Fruit fly (Drosophila melanogaster): ENCODE results near the gene CG31142.

Gene CG31142

DNA sequence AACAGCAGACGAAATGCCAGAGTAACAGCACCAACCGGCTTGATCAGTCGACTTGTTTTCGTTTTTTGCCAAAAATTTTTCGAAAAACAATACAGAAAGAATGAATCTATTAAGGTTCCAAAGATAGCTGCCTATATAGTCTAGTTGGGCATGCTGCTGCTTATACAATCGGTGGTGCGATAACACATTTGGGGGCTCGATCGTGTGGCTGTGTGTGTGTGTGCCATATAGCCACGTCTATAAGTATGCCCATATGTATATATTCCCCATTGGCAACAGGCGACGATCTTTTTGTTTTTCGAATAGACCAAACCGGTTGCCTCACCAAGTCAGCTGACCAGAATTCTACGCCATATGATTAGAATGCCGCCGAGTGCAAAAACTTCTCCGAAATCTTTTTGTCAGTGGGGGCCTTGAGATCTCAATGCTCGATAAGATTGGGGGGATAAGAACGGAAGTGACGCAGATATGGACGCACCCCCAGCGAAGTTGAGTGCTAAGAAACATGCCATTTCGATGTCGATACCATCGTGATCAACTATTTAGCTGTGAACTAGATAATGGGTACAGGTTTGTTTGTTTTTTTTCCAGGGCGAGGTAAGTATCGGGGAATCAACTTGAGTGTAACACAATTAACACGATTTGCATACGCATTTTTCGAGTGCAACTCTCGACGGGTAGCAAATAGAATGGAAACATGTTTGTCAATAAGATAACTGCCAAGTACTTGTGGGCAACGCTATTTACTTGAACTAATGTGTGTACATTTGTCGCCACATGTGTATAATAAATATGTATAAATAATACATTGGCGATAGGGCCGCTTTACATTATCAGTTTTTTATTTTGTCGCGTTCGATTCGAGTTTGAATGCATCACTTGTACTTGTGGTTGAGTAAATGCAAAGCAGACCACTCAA, 11.1 kb downstream of the CG31142 start (continued):
- no peak for TF ChIP-seq croc (GFP tag; conservative IDR thresholded peaks at IDR 0.05)
- TF ChIP-seq danr (GFP tag; IDR thresholded peaks at IDR 0.05) = peak; percentile 76
- TF ChIP-seq CG6765 (GFP tag; optimal IDR thresholded peaks at IDR 0.05) = peak; percentile 76

DNA sequence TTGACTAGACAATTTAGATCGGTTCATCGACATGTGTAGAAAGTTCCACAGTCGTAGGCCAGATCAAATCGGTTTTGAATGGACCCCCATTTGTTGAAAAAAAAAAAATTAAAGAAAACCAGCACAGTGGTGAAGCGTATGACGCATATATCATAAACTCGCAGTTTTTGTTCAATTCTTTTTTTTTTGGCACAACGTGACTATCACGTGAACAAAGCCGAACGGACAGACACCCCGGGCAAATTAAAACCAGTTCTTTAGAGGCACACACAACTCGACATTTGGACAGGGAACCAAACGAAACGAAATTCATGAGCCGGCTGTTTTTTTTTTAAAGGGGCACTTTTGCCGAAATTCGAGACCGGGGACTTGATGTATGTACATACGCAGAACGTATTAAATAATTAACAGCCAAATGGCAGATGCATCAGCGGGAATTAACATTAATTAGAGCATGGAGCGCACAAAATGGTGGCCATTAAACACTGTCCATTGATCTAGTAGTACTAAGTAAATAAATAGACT, 11.9 kb downstream of the CG31142 start:
- TF ChIP-seq CG7372 (GFP tag; IDR thresholded peaks at IDR 0.05) = 0 out of 2 replicates have a peak, but pooled peaks have one; percentile 4
- peak; percentile 51 for TF ChIP-seq Med (GFP tag)
- TF ChIP-seq CG32772 (GFP tag; IDR thresholded peaks at IDR 0.05) = no peak
- TF ChIP-seq cad (GFP tag; optimal IDR thresholded peaks at IDR 0.05) = no peak
- no peak for TF ChIP-seq zfh2 (GFP tag; optimal IDR thresholded peaks at IDR 0.05)
- peak; percentile 58 for TF ChIP-seq CG7987 (GFP tag; optimal IDR thresholded peaks at IDR 0.05)
- no peak for TF ChIP-seq fd102C (GFP tag; optimal IDR thresholded peaks at IDR 0.05)
- TF ChIP-seq Hand (GFP tag; optimal IDR thresholded peaks at IDR 0.05) = no peak
- peak; percentile 95 for TF ChIP-seq cwo (GFP tag; optimal IDR thresholded peaks at IDR 0.05)
- TF ChIP-seq Ets65A (GFP tag) = peak; percentile 45
- no peak for TF ChIP-seq Fer3 (tag; optimal IDR thresholded peaks at IDR 0.05)
- TF ChIP-seq sqz (GFP tag; optimal IDR thresholded peaks at IDR 0.05) = peak; percentile 46
- no peak for TF ChIP-seq CG30431 (GFP tag; optimal IDR thresholded peaks at IDR 0.05)
- TF ChIP-seq Asciz (GFP tag; optimal IDR thresholded peaks at IDR 0.05) = no peak
- TF ChIP-seq vvl (GFP tag; IDR thresholded peaks at IDR 0.05) = peak; percentile 7; the same call in 1 of the 2 replicates
- TF ChIP-seq da (GFP tag; optimal IDR thresholded peaks at IDR 0.05) = no peak
- no peak for TF ChIP-seq sima (GFP tag; optimal IDR thresholded peaks at IDR 0.05)
- TF ChIP-seq sens (GFP tag) = peak; percentile 54
- TF ChIP-seq Stat92E (GFP tag; optimal IDR thresholded peaks at IDR 0.05) = no peak
- TF ChIP-seq Gug (GFP tag; IDR thresholded peaks at IDR 0.05) = no peak
- TF ChIP-seq CG10431 (GFP tag; optimal IDR thresholded peaks at IDR 0.05) = no peak

DNA sequence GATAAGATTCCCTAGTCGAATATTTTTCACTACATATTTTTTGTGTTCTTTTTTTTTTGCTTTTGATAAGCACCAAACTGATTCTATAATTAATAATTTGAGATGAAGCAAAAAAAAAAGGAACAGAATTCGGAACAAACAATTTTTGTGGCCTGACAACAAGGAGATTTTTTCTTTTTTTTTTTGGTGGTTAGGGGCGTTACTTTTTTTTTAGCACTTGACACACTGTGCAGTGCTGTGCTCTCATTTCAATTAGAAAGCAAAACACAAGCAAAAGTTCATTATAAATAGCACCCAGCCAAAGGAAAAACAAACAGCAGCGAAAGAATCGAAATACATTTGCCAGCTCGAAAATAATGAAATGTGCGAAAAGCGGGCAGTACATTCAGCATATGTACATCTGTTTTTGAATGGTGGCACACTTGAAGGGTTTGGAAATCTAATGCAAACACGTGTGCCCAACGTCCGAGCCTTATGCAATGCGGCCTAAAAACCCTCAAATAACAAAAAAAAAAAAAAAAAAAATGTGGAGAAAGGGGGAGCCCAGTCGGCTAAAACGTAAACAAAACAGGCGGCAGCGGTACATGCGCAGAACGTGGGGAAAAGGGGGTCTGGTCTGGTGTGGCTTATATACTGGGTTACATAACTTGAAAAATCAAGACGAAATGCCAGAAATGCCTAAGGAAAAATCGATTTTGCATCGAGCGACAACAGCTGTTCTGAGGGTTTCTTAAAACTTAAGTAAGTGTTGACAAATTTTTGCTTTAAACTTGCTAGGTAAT, 12.8 kb downstream of the CG31142 start:
- TF ChIP-seq Med (GFP tag) (peak; percentile 85), lola (GFP tag; optimal IDR thresholded peaks at IDR 0.05) (no peak), CG10321 (GFP tag; IDR thresholded peaks at IDR 0.05) (0 out of 2 replicates have a peak, but pooled peaks have one; percentile 28), CG15269 (tag; optimal IDR thresholded peaks at IDR 0.05) (peak; percentile 19), pros (GFP tag; optimal IDR thresholded peaks at IDR 0.05) (no peak), hbn (GFP tag; IDR thresholded peaks at IDR 0.05; ENCODE audit: partially characterized antibody) (no peak), tio (GFP tag; optimal IDR thresholded peaks at IDR 0.05) (no peak), oc (tag; optimal IDR thresholded peaks at IDR 0.05) (no peak), CG30403 (GFP tag; optimal IDR thresholded peaks at IDR 0.05) (peak; percentile 58), CG9932 (GFP tag; IDR thresholded peaks at IDR 0.05) (peak; percentile 74), Bdp1 (GFP tag; optimal IDR thresholded peaks at IDR 0.05) (no peak), trh (GFP tag; optimal IDR thresholded peaks at IDR 0.05) (no peak), Dbx (GFP tag; IDR thresholded peaks at IDR 0.05) (no peak), NC2β (GFP tag; optimal IDR thresholded peaks at IDR 0.05) (no peak), CG3163 (GFP tag; optimal IDR thresholded peaks at IDR 0.05) (no peak), CG5180 (GFP tag; optimal IDR thresholded peaks at IDR 0.05) (no peak), CG4730 (GFP tag; IDR thresholded peaks at IDR 0.05) (no peak), Chrac-16 (GFP tag; optimal IDR thresholded peaks at IDR 0.05) (peak; percentile 1), CG7963 (GFP tag; IDR thresholded peaks at IDR 0.05; ENCODE audit: partially characterized antibody) (no peak), CG14441 (GFP tag; IDR thresholded peaks at IDR 0.05) (peak; percentile 60; the same call in 1 of the 2 replicates), crp (GFP tag; optimal IDR thresholded peaks at IDR 0.05) (no peak), HHEX (GFP tag; optimal IDR thresholded peaks at IDR 0.05) (peak; percentile 35)

Measured in whole organism, embryonic.